Worm (Caenorhabditis elegans) whole organism, mixed stage, embryonic: ENCODE results near the gene spp-2.

Source experiments
- M03D4.4 ChIP-seq: sonication (generic microtip); optimal IDR thresholded peaks from 2 replicates; lab custom pipeline; 2017; ENCODE audit warnings: mild to moderate bottlenecking, missing genetic modification characterization, missing compliant biosample characterization
- bed-3 ChIP-seq: fragments of 200-800 bp; sonication (Bioruptor generic); optimal IDR thresholded peaks from 3 replicates; lab custom pipeline; 2018; ENCODE audit warnings: mild to moderate bottlenecking, missing genetic modification characterization, moderate library complexity, missing compliant biosample characterization
- blmp-1 ChIP-seq: fragments of 150-350 bp; optimal IDR thresholded peaks from 2 replicates; lab custom pipeline; 2014; ENCODE audit warnings: missing biosample characterization, missing genetic modification characterization
- ceh-39 ChIP-seq: fragments of 150-350 bp; optimal IDR thresholded peaks from 2 replicates; lab custom pipeline; 2014; ENCODE audit warnings: missing biosample characterization, missing genetic modification characterization
- ceh-43 ChIP-seq: fragments of 200-800 bp; sonication (Bioruptor generic); optimal IDR thresholded peaks from 2 replicates; lab custom pipeline; 2018; ENCODE audit warnings: mild to moderate bottlenecking, missing genetic modification characterization, moderate library complexity, missing compliant biosample characterization
- ceh-83 ChIP-seq: fragments of 200-800 bp; sonication (Bioruptor generic); optimal IDR thresholded peaks from 2 replicates; lab custom pipeline; 2018; ENCODE audit warnings: mild to moderate bottlenecking, missing genetic modification characterization, missing compliant biosample characterization
- ces-1 ChIP-seq: fragments of 150-350 bp; optimal IDR thresholded peaks from 2 replicates; lab custom pipeline; 2014; ENCODE audit warnings: missing biosample characterization, missing genetic modification reagents, missing genetic modification characterization
- cnd-1 ChIP-seq: fragments of 200-800 bp; sonication (Bioruptor generic); optimal IDR thresholded peaks from 2 replicates; lab custom pipeline; 2018; ENCODE audit warnings: mild to moderate bottlenecking, missing genetic modification characterization, missing compliant biosample characterization
- drap-1 ChIP-seq: fragments of 200-800 bp; sonication (Bioruptor generic); optimal IDR thresholded peaks from 3 replicates; lab custom pipeline; 2018; ENCODE audit warnings: mild to moderate bottlenecking, missing genetic modification characterization, missing compliant biosample characterization
- elt-1 ChIP-seq: sonication (generic microtip); optimal IDR thresholded peaks from 2 replicates; lab custom pipeline; 2017; ENCODE audit warnings: missing genetic modification characterization, mild to moderate bottlenecking, missing compliant biosample characterization, antibody characterized with exemption, moderate library complexity, borderline replicate concordance; ENCODE audit not compliant: insufficient read depth
- elt-3 ChIP-seq: fragments of 150-350 bp; optimal IDR thresholded peaks from 2 replicates; lab custom pipeline; 2014; ENCODE audit warnings: missing biosample characterization, missing genetic modification characterization
- flh-1 ChIP-seq: fragments of 200-800 bp; sonication (Bioruptor generic); optimal IDR thresholded peaks from 2 replicates; lab custom pipeline; 2018; ENCODE audit warnings: mild to moderate bottlenecking, missing genetic modification characterization, moderate library complexity, missing compliant biosample characterization
- ham-2 ChIP-seq: fragments of 200-800 bp; sonication (Bioruptor generic); optimal IDR thresholded peaks from 2 replicates; lab custom pipeline; 2018; ENCODE audit warnings: mild to moderate bottlenecking, missing genetic modification characterization, missing compliant biosample characterization
- hlh-1 ChIP-seq: fragments of 150-350 bp; optimal IDR thresholded peaks from 2 replicates; lab custom pipeline; 2014; ENCODE audit warnings: missing biosample characterization, missing genetic modification reagents, missing genetic modification characterization
- lin-13 ChIP-seq: fragments of 150-350 bp; optimal IDR thresholded peaks from 2 replicates; lab custom pipeline; 2014; ENCODE audit warnings: missing biosample characterization, missing genetic modification characterization
- lsy-2 ChIP-seq: fragments of 150-350 bp; optimal IDR thresholded peaks from 2 replicates; lab custom pipeline; 2014; ENCODE audit warnings: missing biosample characterization, missing genetic modification characterization
- mab-5 ChIP-seq: fragments of 150-350 bp; optimal IDR thresholded peaks from 2 replicates; lab custom pipeline; 2014; ENCODE audit warnings: missing biosample characterization, missing genetic modification characterization
- mep-1 ChIP-seq: fragments of 150-350 bp; optimal IDR thresholded peaks from 2 replicates; lab custom pipeline; 2017; ENCODE audit warnings: missing biosample characterization, missing genetic modification reagents, missing genetic modification characterization, inconsistent platforms
- mls-2 ChIP-seq: sonication (generic microtip); optimal IDR thresholded peaks from 2 replicates; lab custom pipeline; 2016; ENCODE audit warnings: mild to moderate bottlenecking, missing genetic modification characterization, moderate library complexity, missing compliant biosample characterization
- nhr-12 ChIP-seq: fragments of 150-350 bp; optimal IDR thresholded peaks from 2 replicates; lab custom pipeline; 2014; ENCODE audit warnings: missing biosample characterization, missing genetic modification characterization
- nhr-2 ChIP-seq: fragments of 150-350 bp; optimal IDR thresholded peaks from 2 replicates; lab custom pipeline; 2014; ENCODE audit warnings: missing biosample characterization, missing genetic modification characterization
- nhr-237 ChIP-seq: fragments of 150-350 bp; optimal IDR thresholded peaks from 2 replicates; lab custom pipeline; 2014; ENCODE audit warnings: missing biosample characterization, missing genetic modification characterization
- nhr-76 ChIP-seq: sonication (generic microtip); optimal IDR thresholded peaks from 2 replicates; lab custom pipeline; 2017; ENCODE audit warnings: missing biosample characterization, missing genetic modification characterization
- pha-4 ChIP-seq: fragments of 150-350 bp; optimal IDR thresholded peaks from 2 replicates; lab custom pipeline; 2018; ENCODE audit warnings: missing biosample characterization, missing genetic modification reagents, missing genetic modification characterization
- sem-2 ChIP-seq: fragments of 200-800 bp; sonication (Bioruptor generic); optimal IDR thresholded peaks from 2 replicates; lab custom pipeline; 2018; ENCODE audit warnings: mild to moderate bottlenecking, missing genetic modification characterization, missing compliant biosample characterization
- snpc-4 ChIP-seq: fragments of 150-350 bp; optimal IDR thresholded peaks from 2 replicates; lab custom pipeline; 2014; ENCODE audit warnings: missing biosample characterization, missing genetic modification characterization
- sptf-1 ChIP-seq: sonication (generic microtip); optimal IDR thresholded peaks from 2 replicates; lab custom pipeline; 2017; ENCODE audit warnings: mild to moderate bottlenecking, missing genetic modification characterization, moderate library complexity, missing compliant biosample characterization
- tbx-8 ChIP-seq: fragments of 200-800 bp; sonication (Bioruptor generic); optimal IDR thresholded peaks from 2 replicates; lab custom pipeline; 2018; ENCODE audit warnings: mild to moderate bottlenecking, missing genetic modification characterization, moderate library complexity, missing compliant biosample characterization
- unc-120 ChIP-seq: sonication (generic microtip); optimal IDR thresholded peaks from 2 replicates; lab custom pipeline; 2017; ENCODE audit warnings: missing genetic modification characterization, missing compliant biosample characterization; ENCODE audit not compliant: poor library complexity, severe bottlenecking
- unc-39 ChIP-seq: fragments of 150-350 bp; optimal IDR thresholded peaks from 2 replicates; lab custom pipeline; 2014; ENCODE audit warnings: missing biosample characterization, missing genetic modification characterization
- unc-62 ChIP-seq: fragments of 150-350 bp; optimal IDR thresholded peaks from 2 replicates; lab custom pipeline; 2014; ENCODE audit warnings: missing biosample characterization, missing genetic modification reagents, missing genetic modification characterization
- zip-8 ChIP-seq: fragments of 150-350 bp; optimal IDR thresholded peaks from 2 replicates; lab custom pipeline; 2014; ENCODE audit warnings: missing biosample characterization, missing genetic modification characterization
- ztf-11 ChIP-seq: fragments of 150-350 bp; optimal IDR thresholded peaks from 2 replicates; lab custom pipeline; 2014; ENCODE audit warnings: missing biosample characterization, missing genetic modification characterization

The spp-2 gene

ce11 chrX:7318639-7319038 lies 2.0 kb upstream of the spp-2 start, which contains the start of gene spp-4:
spp-4 (minus strand) TSS chrX:7318756.
- no peak for TF ChIP-seq elt-3 (tag; lab: Kevin White, UChicago)
- TF ChIP-seq ham-2 (GFP tag; lab: Kevin White, UChicago), result no peak
- TF ChIP-seq lsy-2 (tag; lab: Kevin White, UChicago), result no peak
- no peak for TF ChIP-seq cnd-1 (tag; lab: Kevin White, UChicago)
- no peak for TF ChIP-seq drap-1
- TF ChIP-seq unc-39 (tag; lab: Kevin White, UChicago), result no peak
- no peak for TF ChIP-seq ces-1
- TF ChIP-seq M03D4.4, result no peak

- TF ChIP-seq blmp-1 (tag; lab: Kevin White, UChicago) (no peak), snpc-4 (tag; lab: Kevin White, UChicago) (no peak), ceh-83 (GFP tag; lab: Kevin White, UChicago) (no peak), cnd-1 (tag; lab: Kevin White, UChicago) (no peak), bed-3 (GFP tag; lab: Kevin White, UChicago) (no peak), ceh-39 (tag; lab: Kevin White, UChicago) (no peak), zip-8 (tag; lab: Kevin White, UChicago) (no peak), elt-1 (no peak), nhr-237 (tag; lab: Kevin White, UChicago) (no peak), pha-4 (tag; lab: Kevin White, UChicago) (no peak), ces-1 (no peak), nhr-76 (tag; lab: Kevin White, UChicago) (no peak), mab-5 (no peak), mep-1 (no peak), unc-62 (GFP tag; lab: Kevin White, UChicago) (no peak), hlh-1 (no peak), flh-1 (GFP tag; lab: Kevin White, UChicago) (no peak)
Observed at ce11 chrX:7315329-7315728, 1.3 kb downstream of the spp-2 start, which contains the start of gene spp-3. spp-3 (minus strand) TSS chrX:7315353.

- no peak for TF ChIP-seq bed-3 (GFP tag; lab: Kevin White, UChicago)
- TF ChIP-seq drap-1, result no peak
- TF ChIP-seq mab-5, result no peak
- no peak for TF ChIP-seq pha-4 (tag; lab: Kevin White, UChicago)
- TF ChIP-seq unc-120 (tag; lab: Kevin White, UChicago), result no peak
- no peak for TF ChIP-seq hlh-1
- TF ChIP-seq zip-8 (tag; lab: Kevin White, UChicago), result no peak
- TF ChIP-seq M03D4.4, result no peak
- TF ChIP-seq flh-1 (GFP tag; lab: Kevin White, UChicago), result no peak
- TF ChIP-seq unc-62 (GFP tag; lab: Kevin White, UChicago), result no peak
- TF ChIP-seq cnd-1 (tag; lab: Kevin White, UChicago), result no peak
- no peak for TF ChIP-seq snpc-4 (tag; lab: Kevin White, UChicago)
- TF ChIP-seq mls-2 (tag; lab: Kevin White, UChicago), result no peak
- no peak for TF ChIP-seq lin-13 (tag; lab: Kevin White, UChicago)
- TF ChIP-seq nhr-76 (tag; lab: Kevin White, UChicago), result no peak
- no peak for TF ChIP-seq ztf-11
- no peak for TF ChIP-seq nhr-237 (tag; lab: Kevin White, UChicago)
- TF ChIP-seq nhr-12 (tag; lab: Kevin White, UChicago), result no peak
- TF ChIP-seq ceh-83 (GFP tag; lab: Kevin White, UChicago), result no peak
Observed at ce11 chrX:7314564-7314963, 2.1 kb downstream of the spp-2 start.

- TF ChIP-seq tbx-8 (GFP tag; lab: Kevin White, UChicago) (no peak), drap-1 (no peak), lsy-2 (tag; lab: Kevin White, UChicago) (no peak), unc-39 (tag; lab: Kevin White, UChicago) (no peak), M03D4.4 (no peak), nhr-12 (tag; lab: Kevin White, UChicago) (no peak), ces-1 (no peak), cnd-1 (tag; lab: Kevin White, UChicago) (no peak), mls-2 (tag; lab: Kevin White, UChicago) (no peak), elt-1 (no peak), sem-2 (GFP tag; lab: Kevin White, UChicago) (no peak), sptf-1 (tag; lab: Kevin White, UChicago) (no peak), ztf-11 (no peak)
- TF ChIP-seq, all 35 proteins: peak for 0
Observed at ce11 chrX:7313236-7313635, 3.4 kb downstream of the spp-2 start.

- no peak for TF ChIP-seq pha-4 (tag; lab: Kevin White, UChicago)
- no peak for TF ChIP-seq ceh-43 (GFP tag; lab: Kevin White, UChicago)
- TF ChIP-seq nhr-2 (tag; lab: Kevin White, UChicago), result no peak
- TF ChIP-seq ces-1, result no peak
- TF ChIP-seq M03D4.4, result no peak
- no peak for TF ChIP-seq unc-120 (tag; lab: Kevin White, UChicago)
- TF ChIP-seq elt-1, result no peak
- TF ChIP-seq ztf-11, result no peak
- TF ChIP-seq nhr-12 (tag; lab: Kevin White, UChicago), result no peak
- TF ChIP-seq mls-2 (tag; lab: Kevin White, UChicago), result no peak
- TF ChIP-seq bed-3 (GFP tag; lab: Kevin White, UChicago), result no peak
- no peak for TF ChIP-seq zip-8 (tag; lab: Kevin White, UChicago)
- TF ChIP-seq hlh-1, result no peak
- no peak for TF ChIP-seq snpc-4 (tag; lab: Kevin White, UChicago)
- TF ChIP-seq unc-39 (tag; lab: Kevin White, UChicago), result no peak
- no peak for TF ChIP-seq tbx-8 (GFP tag; lab: Kevin White, UChicago)
- TF ChIP-seq drap-1, result no peak
- TF ChIP-seq cnd-1 (tag; lab: Kevin White, UChicago), result no peak
- no peak for TF ChIP-seq ceh-83 (GFP tag; lab: Kevin White, UChicago)
- TF ChIP-seq, all 35 proteins: peak for 0
Observed at ce11 chrX:7311870-7312269, 4.7 kb downstream of the spp-2 start.
